Fruit fly (Drosophila melanogaster) whole organism, embryonic: Measurements from ENCODE around the gene LSm7.

Experiments used
- BEAF-32 ChIP-seq: fragments of 200-800 bp; sonication (Bioruptor generic); optimal IDR thresholded peaks from 3 replicates; lab custom pipeline; 2017; ENCODE audit warnings: missing biosample characterization, missing genetic modification characterization, mild to moderate bottlenecking, moderate library complexity, missing genetic modification reagents
- CG10366 ChIP-seq: fragments of 200-800 bp; sonication (Bioruptor generic); IDR thresholded peaks from 2 replicates; pipeline ENCODE4 v1.3.6; 2022; ENCODE audit warnings: missing biosample characterization, missing genetic modification characterization
- CG14965 ChIP-seq: fragments of 200-800 bp; sonication (Bioruptor generic); optimal IDR thresholded peaks from 2 replicates; lab custom pipeline; 2016; ENCODE audit warnings: missing biosample characterization, missing genetic modification characterization, borderline replicate concordance
- CG18476 ChIP-seq: fragments of 200-800 bp; sonication (Bioruptor generic); optimal IDR thresholded peaks from 2 replicates; lab custom pipeline; 2016; ENCODE audit warnings: missing biosample characterization, mild to moderate bottlenecking, missing genetic modification characterization
- CHES-1-like ChIP-seq: fragments of 200-800 bp; sonication (Bioruptor generic); optimal IDR thresholded peaks from 2 replicates; lab custom pipeline; 2016; ENCODE audit warnings: missing biosample characterization, missing genetic modification characterization
- Chrac-16 ChIP-seq: fragments of 200-800 bp; sonication (Bioruptor generic); optimal IDR thresholded peaks from 3 replicates; lab custom pipeline; 2016; ENCODE audit warnings: missing biosample characterization, missing genetic modification characterization
- Lim3 ChIP-seq: fragments of 200-800 bp; sonication (Bioruptor generic); IDR thresholded peaks from 2 replicates; pipeline ENCODE4 v1.3.6; 2022; ENCODE audit warnings: missing biosample characterization, missing genetic modification characterization
- bigmax ChIP-seq: fragments of 200-800 bp; sonication (Bioruptor generic); optimal IDR thresholded peaks from 2 replicates; lab custom pipeline; 2018; ENCODE audit warnings: missing biosample characterization, mild to moderate bottlenecking, missing genetic modification characterization
- eve ChIP-seq, 2 experiments: fragments of >200 bp; optimal IDR thresholded peaks; 2 replicates each; lab custom pipeline; 2017; ENCODE audit warnings: missing biosample characterization in 2 of 2, missing genetic modification characterization in 2 of 2
- ham ChIP-seq: fragments of 200-800 bp; sonication (Bioruptor generic); IDR thresholded peaks from 2 replicates; pipeline ENCODE4 v1.3.6; 2022; ENCODE audit warnings: missing biosample characterization, missing genetic modification characterization
- jigr1 ChIP-seq: fragments of 200-800 bp; sonication (Bioruptor generic); IDR thresholded peaks from 3 replicates; pipeline ENCODE4 v1.3.6; 2022; ENCODE audit warnings: missing biosample characterization, missing genetic modification characterization
- row ChIP-seq: fragments of 200-800 bp; sonication (Bioruptor generic); IDR thresholded peaks from 3 replicates; pipeline ENCODE4 v1.3.6; 2022; ENCODE audit warnings: missing biosample characterization, missing genetic modification characterization

DNA sequence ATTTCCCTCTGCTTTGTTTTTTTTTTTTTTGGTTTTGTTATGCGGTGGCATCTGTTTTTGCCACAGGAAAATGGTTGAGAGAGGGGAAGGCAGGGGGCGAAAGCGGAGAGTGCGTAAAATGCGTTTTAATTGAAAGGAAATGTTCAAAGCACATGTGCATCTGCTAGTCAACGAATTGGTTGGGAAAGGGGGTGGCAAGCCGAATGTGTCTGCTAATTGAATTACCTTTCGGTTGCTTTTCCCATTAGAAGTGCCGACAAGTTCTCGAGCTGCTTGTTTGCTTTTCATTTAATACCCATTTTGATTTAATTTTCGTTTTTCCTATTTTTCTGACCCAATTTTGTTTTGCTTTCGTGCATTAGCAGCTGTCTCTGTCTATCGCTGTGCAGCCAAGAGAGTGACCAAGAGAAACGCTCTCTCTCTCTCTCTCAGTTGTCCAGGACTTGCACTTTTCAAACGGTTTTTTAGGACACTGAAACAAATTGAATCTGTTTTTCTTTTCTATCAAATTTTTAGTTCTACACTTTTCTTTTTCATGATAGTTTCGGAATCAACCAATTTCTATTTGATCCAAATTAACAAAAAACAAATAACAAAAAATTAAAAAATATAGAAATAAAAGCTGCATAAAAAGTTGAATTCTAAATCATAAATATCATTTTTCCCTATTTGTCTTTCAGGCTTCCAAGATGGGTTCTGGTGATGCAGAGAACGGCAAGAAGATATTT, 24.3 kb downstream of the LSm7 start:
- TF ChIP-seq jigr1 (GFP tag; lab: Robert Waterston, UW) (no peak), CG18476 (GFP tag; lab: Kevin White, UChicago) (no peak), eve (GFP tag; optimal IDR thresholded peaks at IDR 0.05; lab: Kevin White, UChicago) (no peak), ham (GFP tag; lab: Robert Waterston, UW) (no peak), BEAF-32 (no peak), CG14965 (GFP tag; lab: Kevin White, UChicago) (no peak), bigmax (no peak), CHES-1-like (GFP tag; lab: Kevin White, UChicago) (no peak), row (no peak), CG10366 (GFP tag; lab: Robert Waterston, UW) (no peak), Lim3 (GFP tag; lab: Robert Waterston, UW) (no peak), Chrac-16 (GFP tag; lab: Kevin White, UChicago) (no peak)
